Worm (Caenorhabditis elegans): Measurements from ENCODE around the gene srw-108.

ce11 chrV:521517-521916 lies 6.2 kb upstream of the srw-108 start, which contains the start of gene srw-107:
- TF ChIP-seq klf-2 (GFP tag; conservative IDR thresholded peaks at IDR 0.05) (no peak), flt-1 (GFP tag; IDR thresholded peaks at IDR 0.05) (no peak)
